Fruit fly (Drosophila melanogaster) whole organism, embryonic: ENCODE results near the gene Ptth.

Source experiments
- Aef1 ChIP-seq: fragments of 200-800 bp; sonication (Bioruptor generic); IDR thresholded peaks from 3 replicates; pipeline ENCODE4 v1.3.6; 2022; ENCODE audit warnings: missing biosample characterization, missing genetic modification characterization
- B-H2 ChIP-seq: fragments of 200-800 bp; sonication (Bioruptor generic); optimal IDR thresholded peaks from 2 replicates; lab custom pipeline; 2018; ENCODE audit warnings: missing biosample characterization, mild to moderate bottlenecking, missing genetic modification characterization
- C15 ChIP-seq: fragments of 200-800 bp; sonication (Bioruptor generic); IDR thresholded peaks from 3 replicates; pipeline ENCODE4 v1.3.6; 2022; ENCODE audit warnings: missing biosample characterization, missing genetic modification characterization
- CG11085 ChIP-seq: fragments of 200-800 bp; sonication (Bioruptor generic); IDR thresholded peaks from 2 replicates; pipeline ENCODE4 v1.3.6; 2022; ENCODE audit warnings: missing biosample characterization, missing genetic modification characterization
- CG11504 ChIP-seq: fragments of 200-800 bp; sonication (Bioruptor generic); optimal IDR thresholded peaks from 3 replicates; lab custom pipeline; 2019; ENCODE audit warnings: missing biosample characterization, mild to moderate bottlenecking, missing genetic modification characterization, moderate library complexity
- CG12769 ChIP-seq: fragments of 200-800 bp; sonication (Bioruptor generic); optimal IDR thresholded peaks from 2 replicates; lab custom pipeline; 2019; ENCODE audit warnings: missing biosample characterization, mild to moderate bottlenecking, missing genetic modification characterization, moderate library complexity
- CG15011 ChIP-seq: fragments of 200-800 bp; sonication (Bioruptor generic); optimal IDR thresholded peaks from 3 replicates; lab custom pipeline; 2018; ENCODE audit warnings: missing biosample characterization, mild to moderate bottlenecking, missing genetic modification characterization
- CG1529 ChIP-seq: fragments of 200-800 bp; sonication (Bioruptor generic); optimal IDR thresholded peaks from 3 replicates; lab custom pipeline; 2018; ENCODE audit warnings: missing biosample characterization, missing genetic modification characterization
- CG17568 ChIP-seq: fragments of 200-800 bp; sonication (Bioruptor generic); optimal IDR thresholded peaks from 2 replicates; lab custom pipeline; 2018; ENCODE audit warnings: missing biosample characterization, mild to moderate bottlenecking, missing genetic modification characterization, moderate library complexity
- CG17829 ChIP-seq: fragments of 200-800 bp; optimal IDR thresholded peaks from 2 replicates; lab custom pipeline; 2019; ENCODE audit warnings: missing biosample characterization, mild to moderate bottlenecking, missing genetic modification characterization, moderate library complexity
- CG18599 ChIP-seq: fragments of 200-800 bp; sonication (Bioruptor generic); optimal IDR thresholded peaks from 3 replicates; lab custom pipeline; 2017; ENCODE audit warnings: missing biosample characterization, missing genetic modification characterization, mild to moderate bottlenecking, moderate library complexity, missing genetic modification reagents
- CG2116 ChIP-seq: fragments of 200-800 bp; sonication (Bioruptor generic); optimal IDR thresholded peaks from 3 replicates; lab custom pipeline; 2018; ENCODE audit warnings: missing biosample characterization, mild to moderate bottlenecking, missing genetic modification characterization
- CG32767 ChIP-seq: fragments of 200-800 bp; sonication (Bioruptor generic); IDR thresholded peaks from 2 replicates; pipeline ENCODE4 v1.3.6; 2022; ENCODE audit warnings: missing biosample characterization, missing genetic modification characterization
- CG3995 ChIP-seq: fragments of 200-800 bp; sonication (Bioruptor generic); optimal IDR thresholded peaks from 3 replicates; lab custom pipeline; 2016; ENCODE audit warnings: missing biosample characterization, missing genetic modification characterization
- CG4730 ChIP-seq: fragments of 200-800 bp; sonication (Bioruptor generic); IDR thresholded peaks from 2 replicates; pipeline ENCODE4 v1.3.6; 2022; ENCODE audit warnings: missing biosample characterization, missing genetic modification characterization
- Camta ChIP-seq: fragments of 200-800 bp; sonication (Bioruptor generic); optimal IDR thresholded peaks from 2 replicates; lab custom pipeline; 2016; ENCODE audit warnings: missing biosample characterization, missing genetic modification characterization
- CoRest ChIP-seq: fragments of 200-800 bp; sonication (Bioruptor generic); optimal IDR thresholded peaks from 3 replicates; lab custom pipeline; 2018; ENCODE audit warnings: missing biosample characterization, mild to moderate bottlenecking, missing genetic modification characterization, moderate library complexity
- Deaf1 ChIP-seq: fragments of 200-800 bp; optimal IDR thresholded peaks from 3 replicates; lab custom pipeline; 2019; ENCODE audit warnings: missing biosample characterization, mild to moderate bottlenecking, missing genetic modification characterization, moderate library complexity
- Dll ChIP-seq: fragments of 200-800 bp; sonication (Bioruptor generic); IDR thresholded peaks from 4 replicates; pipeline ENCODE4 v1.3.6; 2022; ENCODE audit warnings: missing biosample characterization, missing genetic modification characterization; ENCODE audit not compliant: partially characterized antibody
- Hand ChIP-seq: fragments of 200-800 bp; sonication (Bioruptor generic); optimal IDR thresholded peaks from 2 replicates; lab custom pipeline; 2017; ENCODE audit warnings: mild to moderate bottlenecking, missing biosample characterization, missing genetic modification reagents, missing genetic modification characterization
- Meics ChIP-seq: fragments of 200-800 bp; sonication (Bioruptor generic); optimal IDR thresholded peaks from 2 replicates; lab custom pipeline; 2017; ENCODE audit warnings: missing biosample characterization, mild to moderate bottlenecking, missing genetic modification characterization
- Mrtf ChIP-seq: fragments of 200-800 bp; sonication (Bioruptor generic); IDR thresholded peaks from 3 replicates; pipeline ENCODE4 v1.3.6; 2022; ENCODE audit warnings: missing biosample characterization, missing genetic modification characterization
- Rfx ChIP-seq: fragments of 200-800 bp; sonication (Bioruptor generic); IDR thresholded peaks from 2 replicates; pipeline ENCODE4 v1.3.6; 2022; ENCODE audit warnings: missing biosample characterization, missing genetic modification characterization
- Sin3A ChIP-seq: fragments of >200 bp; optimal IDR thresholded peaks from 2 replicates; lab custom pipeline; 2018
- Usf ChIP-seq: fragments of 200-800 bp; sonication (Bioruptor generic); optimal IDR thresholded peaks from 2 replicates; lab custom pipeline; 2017; ENCODE audit warnings: missing genotype, missing biosample characterization, missing genetic modification characterization
- ara ChIP-seq: fragments of 200-800 bp; sonication (Bioruptor generic); IDR thresholded peaks from 2 replicates; pipeline ENCODE4 v1.3.6; 2022; ENCODE audit warnings: missing biosample characterization, missing genetic modification characterization
- btn ChIP-seq: fragments of 200-800 bp; sonication (Bioruptor generic); optimal IDR thresholded peaks from 2 replicates; lab custom pipeline; 2016; ENCODE audit warnings: missing biosample characterization, missing genetic modification characterization
- chinmo ChIP-seq: fragments of 200-800 bp; sonication (Bioruptor generic); IDR thresholded peaks from 4 replicates; pipeline ENCODE4 v1.3.6; 2022; ENCODE audit warnings: missing biosample characterization, missing genetic modification characterization; ENCODE audit not compliant: partially characterized antibody
- crol ChIP-seq: fragments of 200-800 bp; sonication (Bioruptor generic); IDR thresholded peaks from 2 replicates; pipeline ENCODE4 v1.3.6; 2022; ENCODE audit warnings: missing biosample characterization, missing genetic modification characterization
- cwo ChIP-seq: fragments of 200-800 bp; sonication (Bioruptor generic); optimal IDR thresholded peaks from 3 replicates; lab custom pipeline; 2017; ENCODE audit warnings: missing biosample characterization, missing genetic modification characterization, mild to moderate bottlenecking, moderate library complexity, missing genetic modification reagents
- dati ChIP-seq: fragments of 200-800 bp; sonication (Bioruptor generic); IDR thresholded peaks from 2 replicates; pipeline ENCODE4 v1.3.6; 2022; ENCODE audit warnings: missing biosample characterization, missing genetic modification characterization
- dmrt11E ChIP-seq: fragments of 200-800 bp; sonication (Bioruptor generic); optimal IDR thresholded peaks from 3 replicates; lab custom pipeline; 2018; ENCODE audit warnings: missing biosample characterization, mild to moderate bottlenecking, missing genetic modification characterization, moderate library complexity
- emc ChIP-seq: fragments of 200-800 bp; sonication (Bioruptor generic); optimal IDR thresholded peaks from 2 replicates; lab custom pipeline; 2016; ENCODE audit warnings: missing biosample characterization, missing genetic modification characterization
- en ChIP-seq: fragments of 200-800 bp; sonication (Bioruptor generic); optimal IDR thresholded peaks from 2 replicates; lab custom pipeline; 2016; ENCODE audit warnings: missing biosample characterization, missing genetic modification characterization
- ftz-f1 ChIP-seq: fragments of 200-800 bp; sonication (Bioruptor generic); optimal IDR thresholded peaks from 2 replicates; lab custom pipeline; 2016; ENCODE audit warnings: missing biosample characterization, missing genetic modification characterization
- gcm ChIP-seq: fragments of 200-800 bp; sonication (Bioruptor generic); optimal IDR thresholded peaks from 2 replicates; lab custom pipeline; 2019; ENCODE audit warnings: missing biosample characterization, mild to moderate bottlenecking, missing genetic modification characterization, moderate library complexity
- gem ChIP-seq: fragments of 200-800 bp; sonication (Bioruptor generic); optimal IDR thresholded peaks from 2 replicates; lab custom pipeline; 2019; ENCODE audit warnings: missing biosample characterization, mild to moderate bottlenecking, missing genetic modification characterization, moderate library complexity
- gro ChIP-seq: fragments of 200-800 bp; sonication (Bioruptor generic); optimal IDR thresholded peaks from 2 replicates; lab custom pipeline; 2016; ENCODE audit warnings: missing biosample characterization, missing genetic modification characterization
- gsb ChIP-seq: fragments of 200-800 bp; sonication (Bioruptor generic); IDR thresholded peaks from 2 replicates; pipeline ENCODE4 v1.3.6; 2022; ENCODE audit warnings: missing biosample characterization, missing genetic modification characterization
- inv ChIP-seq: fragments of 200-800 bp; sonication (Bioruptor generic); IDR thresholded peaks from 2 replicates; pipeline ENCODE4 v1.3.6; 2022; ENCODE audit warnings: missing biosample characterization, missing genetic modification characterization; ENCODE audit not compliant: partially characterized antibody
- lab ChIP-seq: fragments of 200-800 bp; sonication (Bioruptor generic); optimal IDR thresholded peaks from 3 replicates; lab custom pipeline; 2017; ENCODE audit warnings: missing biosample characterization, missing genetic modification characterization, mild to moderate bottlenecking, moderate library complexity, missing genetic modification reagents
- oc ChIP-seq: fragments of 200-800 bp; sonication (Bioruptor generic); optimal IDR thresholded peaks from 2 replicates; lab custom pipeline; 2018; ENCODE audit warnings: missing biosample characterization, mild to moderate bottlenecking, missing genetic modification characterization, moderate library complexity
- prd ChIP-seq, 3 experiments: fragments of >200 bp in 2 of 3; fragments of 200-800 bp in 1 of 3; sonication (Bioruptor generic) in 1 of 3; optimal IDR thresholded peaks in 2 of 3; IDR thresholded peaks in 1 of 3; 2 replicates in 2 of 3; 3 replicates in 1 of 3; pipeline versions ENCODE4 v1.3.6 to Lab custom; 2017 to 2022; ENCODE audit warnings: missing biosample characterization in 1 of 3, missing genetic modification characterization in 1 of 3
- row ChIP-seq: fragments of 200-800 bp; sonication (Bioruptor generic); IDR thresholded peaks from 3 replicates; pipeline ENCODE4 v1.3.6; 2022; ENCODE audit warnings: missing biosample characterization, missing genetic modification characterization
- run ChIP-seq: fragments of 200-800 bp; sonication (Bioruptor generic); optimal IDR thresholded peaks from 3 replicates; lab custom pipeline; 2018; ENCODE audit warnings: missing biosample characterization, mild to moderate bottlenecking, missing genetic modification characterization
- sqz ChIP-seq: fragments of 200-800 bp; sonication (Bioruptor generic); optimal IDR thresholded peaks from 3 replicates; lab custom pipeline; 2018; ENCODE audit warnings: missing biosample characterization, mild to moderate bottlenecking, missing genetic modification characterization
- sr ChIP-seq: fragments of 200-800 bp; sonication (Bioruptor generic); IDR thresholded peaks from 3 replicates; pipeline ENCODE4 v1.3.6; 2022; ENCODE audit warnings: missing biosample characterization, missing genetic modification characterization
- trh ChIP-seq: fragments of 200-800 bp; sonication (Bioruptor generic); optimal IDR thresholded peaks from 2 replicates; lab custom pipeline; 2016; ENCODE audit warnings: missing biosample characterization, missing genetic modification characterization
- tup ChIP-seq: fragments of 200-800 bp; sonication (Bioruptor generic); optimal IDR thresholded peaks from 2 replicates; lab custom pipeline; 2016; ENCODE audit warnings: missing biosample characterization, mild to moderate bottlenecking, missing genetic modification characterization, moderate library complexity

The Ptth gene

dm6 chr2L:530245-530644 lies 46.5 kb downstream of the Ptth start (continued):
- TF ChIP-seq CG2116 (GFP tag; lab: Kevin White, UChicago), result no peak
- TF ChIP-seq Mrtf (GFP tag; lab: Robert Waterston, UW), result no peak
- peak; percentile 10 for TF ChIP-seq CoRest
- TF ChIP-seq inv (GFP tag; lab: Robert Waterston, UW), result no peak
- TF ChIP-seq dati (GFP tag; lab: Robert Waterston, UW), result no peak
- no peak for TF ChIP-seq CG32767 (GFP tag; lab: Robert Waterston, UW)
- TF ChIP-seq Meics (GFP tag; lab: Kevin White, UChicago), result no peak
- no peak for TF ChIP-seq B-H2 (GFP tag; lab: Kevin White, UChicago)
- no peak for TF ChIP-seq CG17568 (GFP tag; lab: Kevin White, UChicago)
- TF ChIP-seq ftz-f1, result no peak
- no peak for TF ChIP-seq Sin3A (lab: Kevin White, UChicago)
- no peak for TF ChIP-seq btn (GFP tag; lab: Kevin White, UChicago)
- TF ChIP-seq dmrt11E, result no peak
- no peak for TF ChIP-seq Hand (GFP tag; lab: Kevin White, UChicago)
- TF ChIP-seq CG15011, result no peak
- TF ChIP-seq en (GFP tag; lab: Kevin White, UChicago), result no peak
- no peak for TF ChIP-seq emc (GFP tag; lab: Kevin White, UChicago)
- TF ChIP-seq, all 482 proteins: peak for 63

- TF ChIP-seq crol (GFP tag; lab: Robert Waterston, UW) (peak; percentile 5; the same call in 1 of the 2 replicates), lab (GFP tag; lab: Kevin White, UChicago) (peak; percentile 57), Dll (no peak), chinmo (GFP tag; lab: Robert Waterston, UW) (0 out of 4 replicates have a peak, but pooled peaks have one; percentile 36), ara (GFP tag; lab: Robert Waterston, UW) (no peak), Deaf1 (tag; lab: Kevin White, UChicago) (peak; percentile 74), gcm (peak; percentile 50), sqz (GFP tag; lab: Kevin White, UChicago) (peak; percentile 44), oc (tag; lab: Kevin White, UChicago) (peak; percentile 7), prd (optimal IDR thresholded peaks at IDR 0.05; lab: Kevin White, UChicago) (no peak), prd (GFP tag; IDR thresholded peaks at IDR 0.05; lab: Robert Waterston, UW) (no peak)
Measured at dm6 chr2L:527689-528088, 49.0 kb downstream of the Ptth start.

- no peak for TF ChIP-seq CG11085 (GFP tag; lab: Robert Waterston, UW)
- TF ChIP-seq CG3995, result no peak
- no peak for TF ChIP-seq trh (GFP tag; lab: Kevin White, UChicago)
- TF ChIP-seq C15 (GFP tag; lab: Robert Waterston, UW), result no peak
- no peak for TF ChIP-seq Usf (GFP tag; lab: Kevin White, UChicago)
- TF ChIP-seq Sin3A (lab: Kevin White, UChicago), result no peak
- TF ChIP-seq gem (tag; lab: Kevin White, UChicago), result peak; percentile 44
- peak; percentile 25 for TF ChIP-seq CG18599 (GFP tag; lab: Kevin White, UChicago)
- no peak for TF ChIP-seq Aef1 (GFP tag; lab: Robert Waterston, UW)
- no peak for TF ChIP-seq gro (GFP tag; lab: Kevin White, UChicago)
- TF ChIP-seq Camta (GFP tag; lab: Kevin White, UChicago), result no peak
- TF ChIP-seq CG11504 (tag; lab: Kevin White, UChicago), result no peak
- no peak for TF ChIP-seq Rfx
- no peak for TF ChIP-seq CG1529 (GFP tag; lab: Kevin White, UChicago)
- no peak for TF ChIP-seq CG17829 (tag; lab: Kevin White, UChicago)
- TF ChIP-seq run (tag; lab: Kevin White, UChicago), result no peak
- no peak for TF ChIP-seq gsb (GFP tag; lab: Robert Waterston, UW)
- TF ChIP-seq cwo (GFP tag; lab: Kevin White, UChicago), result no peak
- peak; percentile 42; the same call in 1 of the 3 replicates for TF ChIP-seq row (GFP tag; lab: Robert Waterston, UW)
- TF ChIP-seq CG12769 (tag; lab: Kevin White, UChicago), result no peak
- TF ChIP-seq sr (GFP tag; lab: Robert Waterston, UW), result no peak
- no peak for TF ChIP-seq CG4730 (GFP tag; lab: Robert Waterston, UW)
- no peak for TF ChIP-seq crol (GFP tag; lab: Robert Waterston, UW)
- TF ChIP-seq tup, result no peak
Measured at dm6 chr2L:526924-527307, 49.8 kb downstream of the Ptth start.
